Fruit fly (Drosophila melanogaster) whole organism, embryonic: ENCODE data around the gene CG33172.
A peak's percentile ranks its signal among the peaks of the same experiment; 100 is the strongest.

ENCODE experiments used
- Awh ChIP-seq: fragments of 200-800 bp; sonication (Bioruptor generic); IDR thresholded peaks from 2 replicates; pipeline ENCODE4, ENCODE4 v1.3.6; 2022; ENCODE audit warnings: missing biosample characterization, missing genetic modification characterization
- CG10543 ChIP-seq: fragments of 200-800 bp; sonication (Bioruptor generic); optimal IDR thresholded peaks from 3 replicates; lab custom pipeline; 2017; ENCODE audit warnings: missing biosample characterization, mild to moderate bottlenecking, missing genetic modification characterization, moderate library complexity
- CG11456 ChIP-seq: fragments of 200-800 bp; sonication (Bioruptor generic); IDR thresholded peaks from 3 replicates; pipeline ENCODE4 v1.3.6; 2022; ENCODE audit warnings: missing biosample characterization, missing genetic modification characterization
- CG11696 ChIP-seq: fragments of 200-800 bp; sonication (Bioruptor generic); IDR thresholded peaks from 2 replicates; pipeline ENCODE4 v1.3.6; 2022; ENCODE audit warnings: missing biosample characterization, missing genetic modification characterization
- CG12071 ChIP-seq: fragments of 200-800 bp; sonication (Bioruptor generic); optimal IDR thresholded peaks from 3 replicates; lab custom pipeline; 2018; ENCODE audit warnings: missing biosample characterization, mild to moderate bottlenecking, missing genetic modification characterization
- CG14441 ChIP-seq: fragments of 200-800 bp; sonication (Bioruptor generic); IDR thresholded peaks from 2 replicates; pipeline ENCODE4 v1.3.6; 2022; ENCODE audit warnings: missing biosample characterization, missing genetic modification characterization
- CG14860 ChIP-seq: fragments of 200-800 bp; sonication (Bioruptor generic); IDR thresholded peaks from 3 replicates; pipeline ENCODE4 v1.3.6; 2022; ENCODE audit warnings: missing biosample characterization, missing genetic modification characterization; ENCODE audit not compliant: partially characterized antibody
- CG15073 ChIP-seq: fragments of 200-800 bp; sonication (Bioruptor generic); optimal IDR thresholded peaks from 2 replicates; lab custom pipeline; 2016; ENCODE audit warnings: missing biosample characterization, missing genetic modification characterization
- CG1603 ChIP-seq: fragments of 200-800 bp; sonication (Bioruptor generic); optimal IDR thresholded peaks from 2 replicates; lab custom pipeline; 2019; ENCODE audit warnings: missing biosample characterization, mild to moderate bottlenecking, missing genetic modification characterization, moderate library complexity
- CG17186 ChIP-seq: fragments of 200-800 bp; sonication (Bioruptor generic); optimal IDR thresholded peaks from 3 replicates; lab custom pipeline; 2017; ENCODE audit warnings: missing biosample characterization, missing genetic modification reagents, missing genetic modification characterization
- CG17385 ChIP-seq: fragments of 200-800 bp; sonication (Bioruptor generic); optimal IDR thresholded peaks from 3 replicates; lab custom pipeline; 2018; ENCODE audit warnings: missing biosample characterization, mild to moderate bottlenecking, missing genetic modification characterization
- CG31365 ChIP-seq: fragments of 200-800 bp; sonication (Bioruptor generic); optimal IDR thresholded peaks from 2 replicates; lab custom pipeline; 2018; ENCODE audit warnings: missing biosample characterization, mild to moderate bottlenecking, missing genetic modification characterization
- CG32532 ChIP-seq: fragments of 200-800 bp; sonication (Bioruptor generic); IDR thresholded peaks from 2 replicates; pipeline ENCODE4 v1.3.6; 2022; ENCODE audit warnings: missing biosample characterization, missing genetic modification characterization
- CG33557 ChIP-seq: fragments of 200-800 bp; sonication (Bioruptor generic); optimal IDR thresholded peaks from 2 replicates; lab custom pipeline; 2019; ENCODE audit warnings: missing biosample characterization, mild to moderate bottlenecking, missing genetic modification characterization, moderate library complexity
- CG34422 ChIP-seq: fragments of 200-800 bp; sonication (Bioruptor generic); IDR thresholded peaks from 3 replicates; pipeline ENCODE4 v1.3.6; 2022; ENCODE audit warnings: missing biosample characterization, missing genetic modification characterization
- CG3726 ChIP-seq: fragments of 200-800 bp; sonication (Bioruptor generic); IDR thresholded peaks from 3 replicates; pipeline ENCODE4, ENCODE4 v1.3.6; 2022; ENCODE audit warnings: missing biosample characterization, missing genetic modification characterization
- CG3995 ChIP-seq: fragments of 200-800 bp; sonication (Bioruptor generic); optimal IDR thresholded peaks from 3 replicates; lab custom pipeline; 2016; ENCODE audit warnings: missing biosample characterization, missing genetic modification characterization
- CG4424 ChIP-seq: fragments of 200-800 bp; sonication (Bioruptor generic); optimal IDR thresholded peaks from 3 replicates; lab custom pipeline; 2016; ENCODE audit warnings: missing biosample characterization, missing genetic modification characterization
- CG6689 ChIP-seq: fragments of 200-800 bp; sonication (Bioruptor generic); IDR thresholded peaks from 2 replicates; pipeline ENCODE4 v1.3.6; 2022; ENCODE audit warnings: missing biosample characterization, missing genetic modification characterization
- CG6854 ChIP-seq: fragments of 200-800 bp; sonication (Bioruptor generic); optimal IDR thresholded peaks from 3 replicates; lab custom pipeline; 2017; ENCODE audit warnings: missing biosample characterization, mild to moderate bottlenecking, missing genetic modification characterization
- CG8359 ChIP-seq: fragments of 200-800 bp; sonication (Bioruptor generic); optimal IDR thresholded peaks from 2 replicates; lab custom pipeline; 2017; ENCODE audit warnings: missing biosample characterization, mild to moderate bottlenecking, missing genetic modification characterization, borderline replicate concordance
- CoRest ChIP-seq: fragments of 200-800 bp; sonication (Bioruptor generic); optimal IDR thresholded peaks from 3 replicates; lab custom pipeline; 2018; ENCODE audit warnings: missing biosample characterization, mild to moderate bottlenecking, missing genetic modification characterization, moderate library complexity
- Doc2 ChIP-seq: fragments of 200-800 bp; sonication (Bioruptor generic); IDR thresholded peaks from 2 replicates; pipeline ENCODE4 v1.3.6; 2022; ENCODE audit warnings: missing biosample characterization, missing genetic modification characterization
- Drgx ChIP-seq: fragments of 200-800 bp; sonication (Bioruptor generic); IDR thresholded peaks from 2 replicates; pipeline ENCODE4 v1.3.6; 2022; ENCODE audit warnings: missing biosample characterization, missing genetic modification characterization
- ERR ChIP-seq: fragments of 200-800 bp; sonication (Bioruptor generic); optimal IDR thresholded peaks from 2 replicates; lab custom pipeline; 2016; ENCODE audit warnings: missing biosample characterization, missing genetic modification characterization
- HLH54F ChIP-seq: fragments of 200-800 bp; sonication (Bioruptor generic); optimal IDR thresholded peaks from 3 replicates; lab custom pipeline; 2016; ENCODE audit warnings: missing biosample characterization, missing genetic modification characterization
- Hr3 ChIP-seq: fragments of 200-800 bp; sonication (Bioruptor generic); optimal IDR thresholded peaks from 3 replicates; lab custom pipeline; 2016; ENCODE audit warnings: missing biosample characterization, missing genetic modification characterization
- Kr ChIP-seq: fragments of 200-800 bp; sonication (Bioruptor generic); optimal IDR thresholded peaks from 2 replicates; lab custom pipeline; 2017; ENCODE audit warnings: missing biosample characterization, mild to moderate bottlenecking, missing genetic modification characterization
- MBD-R2 ChIP-seq: fragments of 200-800 bp; sonication (Bioruptor generic); IDR thresholded peaks from 2 replicates; pipeline ENCODE4 v1.3.6; 2022; ENCODE audit warnings: missing biosample characterization, missing genetic modification characterization
- Med ChIP-seq: fragments of 200-800 bp; sonication (Bioruptor generic); peaks from one replicate; lab custom pipeline; 2016; ENCODE audit warnings: missing biosample characterization, missing genetic modification characterization, mild to moderate bottlenecking, inconsistent platforms, moderate library complexity
- Mes4 ChIP-seq: fragments of 200-800 bp; sonication (Bioruptor generic); optimal IDR thresholded peaks from 2 replicates; lab custom pipeline; 2016; ENCODE audit warnings: missing biosample characterization, missing genetic modification characterization
- PHDP ChIP-seq: fragments of 200-800 bp; sonication (Bioruptor generic); optimal IDR thresholded peaks from 3 replicates; lab custom pipeline; 2018; ENCODE audit warnings: missing biosample characterization, mild to moderate bottlenecking, missing genetic modification characterization, moderate library complexity
- Ravus ChIP-seq: fragments of 200-800 bp; sonication (Bioruptor generic); IDR thresholded peaks from 2 replicates; pipeline ENCODE4 v1.3.6; 2022; ENCODE audit warnings: missing biosample characterization, missing genetic modification characterization
- Six4 ChIP-seq: fragments of 200-800 bp; sonication (Bioruptor generic); optimal IDR thresholded peaks from 2 replicates; lab custom pipeline; 2016; ENCODE audit warnings: missing biosample characterization, missing genetic modification characterization
- Sry-δ ChIP-seq: fragments of 200-800 bp; sonication (Bioruptor generic); optimal IDR thresholded peaks from 2 replicates; lab custom pipeline; 2016; ENCODE audit warnings: missing biosample characterization, missing genetic modification characterization
- abd-A ChIP-seq: fragments of 200-800 bp; sonication (Bioruptor generic); optimal IDR thresholded peaks from 3 replicates; lab custom pipeline; 2019; ENCODE audit warnings: missing biosample characterization, mild to moderate bottlenecking, missing genetic modification characterization, moderate library complexity
- ap ChIP-seq: fragments of 200-800 bp; sonication (Bioruptor generic); IDR thresholded peaks from 2 replicates; pipeline ENCODE4 v1.3.6; 2022; ENCODE audit warnings: missing biosample characterization, missing genetic modification characterization
- crol ChIP-seq: fragments of 200-800 bp; sonication (Bioruptor generic); IDR thresholded peaks from 2 replicates; pipeline ENCODE4 v1.3.6; 2022; ENCODE audit warnings: missing biosample characterization, missing genetic modification characterization
- gce ChIP-seq: fragments of 200-800 bp; sonication (Bioruptor generic); IDR thresholded peaks from 3 replicates; pipeline ENCODE4 v1.3.6; 2022; ENCODE audit warnings: missing biosample characterization, missing genetic modification characterization
- gt ChIP-seq: fragments of 200-800 bp; sonication (Bioruptor generic); IDR thresholded peaks from 2 replicates; pipeline ENCODE4 v1.3.6; 2022; ENCODE audit warnings: missing biosample characterization, missing genetic modification characterization
- hbn ChIP-seq: fragments of 200-800 bp; sonication (Bioruptor generic); IDR thresholded peaks from 2 replicates; pipeline ENCODE4 v1.3.6; 2022; ENCODE audit warnings: missing biosample characterization, missing genetic modification characterization; ENCODE audit not compliant: partially characterized antibody
- hth ChIP-seq: fragments of >200 bp; optimal IDR thresholded peaks from 2 replicates; lab custom pipeline; 2017; ENCODE audit warnings: inconsistent platforms
- lilli ChIP-seq: fragments of 200-800 bp; sonication (Bioruptor generic); optimal IDR thresholded peaks from 3 replicates; lab custom pipeline; 2016; ENCODE audit warnings: missing biosample characterization, missing genetic modification characterization
- nerfin-2 ChIP-seq: fragments of 200-800 bp; sonication (Bioruptor generic); IDR thresholded peaks from 2 replicates; pipeline ENCODE4 v1.3.6; 2022; ENCODE audit warnings: missing biosample characterization, missing genetic modification characterization; ENCODE audit not compliant: partially characterized antibody
- peb ChIP-seq: fragments of 200-800 bp; sonication (Bioruptor generic); IDR thresholded peaks from 2 replicates; pipeline ENCODE4 v1.3.6; 2022; ENCODE audit warnings: missing biosample characterization, missing genetic modification characterization
- psq ChIP-seq: fragments of 200-800 bp; sonication (Bioruptor generic); optimal IDR thresholded peaks from 2 replicates; lab custom pipeline; 2017; ENCODE audit warnings: missing biosample characterization, missing genetic modification characterization
- rib ChIP-seq: fragments of 200-800 bp; sonication (Bioruptor generic); IDR thresholded peaks from 2 replicates; pipeline ENCODE4 v1.3.6; 2022; ENCODE audit warnings: missing biosample characterization, missing genetic modification characterization
- so ChIP-seq: fragments of 200-800 bp; sonication (Bioruptor generic); IDR thresholded peaks from 3 replicates; pipeline ENCODE4 v1.3.6; 2022; ENCODE audit warnings: missing biosample characterization, missing genetic modification characterization
- toy ChIP-seq: fragments of 200-800 bp; sonication (Bioruptor generic); IDR thresholded peaks from 2 replicates; pipeline ENCODE4 v1.3.6; 2022; ENCODE audit warnings: missing biosample characterization, missing genetic modification characterization
- wdn ChIP-seq: fragments of 200-800 bp; sonication (Bioruptor generic); IDR thresholded peaks from 2 replicates; pipeline ENCODE4 v1.3.6; 2022; ENCODE audit warnings: missing biosample characterization, missing genetic modification characterization
- wek ChIP-seq: fragments of 200-800 bp; sonication (Bioruptor generic); optimal IDR thresholded peaks from 3 replicates; lab custom pipeline; 2018; ENCODE audit warnings: missing biosample characterization, mild to moderate bottlenecking, missing genetic modification characterization, moderate library complexity
- z ChIP-seq: fragments of 200-800 bp; sonication (Bioruptor generic); IDR thresholded peaks from 3 replicates; pipeline ENCODE4 v1.3.6; 2022; ENCODE audit warnings: missing biosample characterization, missing genetic modification characterization

The CG33172 gene

dm6 chrX:15740288-15740726, 29.2 kb upstream of the CG33172 start (continued):
- TF ChIP-seq abd-A (no peak), hth (lab: Kevin White, UChicago) (no peak), CG8359 (GFP tag; lab: Kevin White, UChicago) (no peak), PHDP (tag; lab: Kevin White, UChicago) (peak; percentile 77), Ravus (GFP tag; lab: Robert Waterston, UW) (no peak), CG3726 (GFP tag; lab: Robert Waterston, UW) (0 out of 3 replicates have a peak, but pooled peaks have one; percentile 13), CG3995 (peak; percentile 14), Mes4 (GFP tag; lab: Kevin White, UChicago) (no peak), gt (no peak), CG6689 (peak; percentile 60), ERR (GFP tag; lab: Kevin White, UChicago) (peak; percentile 26), Sry-δ (peak; percentile 12), toy (0 out of 2 replicates have a peak, but pooled peaks have one; percentile 40), CG14441 (peak; percentile 84), rib (GFP tag; lab: Robert Waterston, UW) (peak; percentile 81), z (no peak), Kr (GFP tag; lab: Kevin White, UChicago) (no peak), CG15073 (GFP tag; lab: Kevin White, UChicago) (no peak), CoRest (tag; lab: Kevin White, UChicago) (peak; percentile 71), Six4 (GFP tag; lab: Kevin White, UChicago) (peak; percentile 31), CG34422 (GFP tag; lab: Robert Waterston, UW) (peak; percentile 57; the same call in 1 of the 3 replicates), lilli (GFP tag; lab: Kevin White, UChicago) (peak; percentile 85), CG31365 (peak; percentile 52), CG17385 (peak; percentile 68), CG32532 (GFP tag; lab: Robert Waterston, UW) (peak; percentile 89), peb (GFP tag; lab: Robert Waterston, UW) (no peak), wek (no peak), CG6854 (GFP tag; lab: Kevin White, UChicago) (peak; percentile 55), HLH54F (GFP tag; lab: Kevin White, UChicago) (peak; percentile 62), Drgx (peak; percentile 46), hbn (no peak), CG33557 (GFP tag; lab: Kevin White, UChicago) (no peak), Med (peak; percentile 91), CG17186 (GFP tag; lab: Kevin White, UChicago) (no peak), psq (no peak), CG4424 (GFP tag; lab: Kevin White, UChicago) (peak; percentile 19), CG10543 (GFP tag; lab: Kevin White, UChicago) (peak; percentile 80), wdn (GFP tag; lab: Robert Waterston, UW) (peak; percentile 69), Awh (GFP tag; lab: Robert Waterston, UW) (peak; percentile 63), ap (GFP tag; lab: Robert Waterston, UW) (peak; percentile 34; the same call in 1 of the 2 replicates), crol (GFP tag; lab: Robert Waterston, UW) (no peak), nerfin-2 (no peak), gce (GFP tag; lab: Robert Waterston, UW) (no peak), CG14860 (GFP tag; lab: Robert Waterston, UW) (no peak), Hr3 (GFP tag; lab: Kevin White, UChicago) (peak; percentile 41), CG11696 (GFP tag; lab: Robert Waterston, UW) (peak; percentile 64), MBD-R2 (GFP tag; lab: Robert Waterston, UW) (peak; percentile 60; the same call in 1 of the 2 replicates), CG12071 (GFP tag; lab: Kevin White, UChicago) (peak; percentile 67), Doc2 (no peak), CG11456 (GFP tag; lab: Robert Waterston, UW) (peak; percentile 82), so (GFP tag; lab: Robert Waterston, UW) (0 out of 3 replicates have a peak, but pooled peaks have one; percentile 31), CG1603 (tag; lab: Kevin White, UChicago) (peak; percentile 56)
